Fruit fly (Drosophila melanogaster) whole organism, prepupa: Measurements from ENCODE around the gene Sgf11.
A peak's percentile ranks its signal among the peaks of the same experiment; 100 is the strongest.

ENCODE experiments used
- Blimp-1 ChIP-seq: fragments of 200-800 bp; sonication (Bioruptor generic); optimal IDR thresholded peaks from 3 replicates; lab custom pipeline; 2017; ENCODE audit warnings: missing biosample characterization, missing genetic modification characterization, mild to moderate bottlenecking, moderate library complexity, missing genetic modification reagents
- CG6163 ChIP-seq: fragments of 200-800 bp; sonication (Bioruptor generic); IDR thresholded peaks from 3 replicates; pipeline ENCODE4 v1.3.6; 2022; ENCODE audit warnings: missing biosample characterization, missing genetic modification characterization
- CG7368 ChIP-seq: fragments of 200-800 bp; sonication (Bioruptor generic); optimal IDR thresholded peaks from 3 replicates; lab custom pipeline; 2016; ENCODE audit warnings: missing biosample characterization, missing genetic modification characterization
- Eip93F ChIP-seq: fragments of 200-800 bp; sonication (Bioruptor generic); optimal IDR thresholded peaks from 2 replicates; lab custom pipeline; 2016; ENCODE audit warnings: missing biosample characterization, mild to moderate bottlenecking, missing genetic modification characterization
- Sox102F ChIP-seq: fragments of 200-800 bp; sonication (Bioruptor generic); optimal IDR thresholded peaks from 2 replicates; lab custom pipeline; 2016; ENCODE audit warnings: missing biosample characterization, mild to moderate bottlenecking, missing genetic modification characterization
- dsx ChIP-seq: fragments of 200-800 bp; optimal IDR thresholded peaks from 3 replicates; lab custom pipeline; 2019; ENCODE audit warnings: missing biosample characterization, mild to moderate bottlenecking, missing genetic modification characterization, moderate library complexity; ENCODE audit not compliant: poor library complexity, severe bottlenecking
- eg ChIP-seq: fragments of 200-800 bp; sonication (Bioruptor generic); IDR thresholded peaks from 3 replicates; pipeline ENCODE4 v1.3.6; 2022; ENCODE audit warnings: missing biosample characterization, missing genetic modification characterization
- salr ChIP-seq, 2 experiments: fragments of 200-800 bp; sonication (Bioruptor generic); optimal IDR thresholded peaks; 3 replicates each; lab custom pipeline; 2016 to 2018; ENCODE audit warnings: missing biosample characterization in 2 of 2, missing genetic modification characterization in 2 of 2, mild to moderate bottlenecking in 1 of 2

dm6 chr3L:18675363-18675866 is 6.2 kb downstream of the Sgf11 start, which contains the start of the genes GNBP2 and GNBP1:
- TF ChIP-seq CG7368 (GFP tag; lab: Kevin White, UChicago) (peak; percentile 85), Blimp-1 (GFP tag; lab: Kevin White, UChicago) (peak; percentile 64), eg (GFP tag; lab: Robert Waterston, UW) (peak; percentile 97), Sox102F (GFP tag; lab: Kevin White, UChicago) (peak; percentile 80), CG6163 (GFP tag; lab: Robert Waterston, UW) (peak; percentile 90; the same call in 2 of the 3 replicates), salr (GFP tag; optimal IDR thresholded peaks at IDR 0.05; lab: Kevin White, UChicago) (peak in 1 of 2 experiments; percentile 83), Eip93F (GFP tag; lab: Kevin White, UChicago) (peak; percentile 37), dsx (GFP tag; lab: Kevin White, UChicago) (peak; percentile 71)
